Fruit fly (Drosophila melanogaster): ENCODE data around the gene CG6012.

Gene CG6012

dm6 chr2L:16850442-16850841, 10.8 kb downstream of the CG6012 start:
- TF ChIP-seq cnc (optimal IDR thresholded peaks at IDR 0.05) (peak in 1 of 2 experiments; percentile 81), kay (GFP tag; ENCODE audit: borderline replicate concordance) (no peak)

- TF ChIP-seq ovo (GFP tag; optimal IDR thresholded peaks at IDR 0.05), result no peak
- TF ChIP-seq CG12768 (GFP tag; optimal IDR thresholded peaks at IDR 0.05), result peak; percentile 15
- no peak for TF ChIP-seq CG7101 (tag; optimal IDR thresholded peaks at IDR 0.05)
- TF ChIP-seq CG7045 (GFP tag; optimal IDR thresholded peaks at IDR 0.05), result no peak
- TF ChIP-seq toe (GFP tag; optimal IDR thresholded peaks at IDR 0.05), result no peak
- TF ChIP-seq Clk (GFP tag; optimal IDR thresholded peaks at IDR 0.05), result no peak
- TF ChIP-seq cnc (optimal IDR thresholded peaks at IDR 0.05), result no peak
- no peak for TF ChIP-seq kay (GFP tag; ENCODE audit: borderline replicate concordance)
Observed at dm6 chr2L:16848670-16849069, 12.6 kb downstream of the CG6012 start, which contains the start of gene CG13284. Gene CG13284, minus strand, starts transcription at chr2L:16848716.

DNA sequence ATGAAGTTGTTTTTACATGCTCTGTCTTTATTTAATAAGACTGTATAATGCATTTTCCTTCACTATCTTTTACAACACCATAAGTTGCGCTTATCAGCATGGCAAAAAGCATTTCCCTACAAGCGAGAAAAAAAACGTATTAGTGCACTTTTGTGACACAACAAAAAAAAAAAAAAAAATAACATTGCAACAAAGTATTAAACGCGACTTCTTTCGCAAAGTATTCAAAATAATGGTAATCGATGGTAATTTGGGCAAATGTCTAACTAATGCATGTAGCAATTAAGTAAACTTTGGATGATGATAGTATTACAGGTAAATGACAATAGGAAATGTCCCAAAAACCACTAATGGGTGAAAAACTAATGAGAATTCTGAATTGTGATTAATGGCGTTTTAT, 13.3 kb downstream of the CG6012 start:
- TF ChIP-seq kay (GFP tag; ENCODE audit: borderline replicate concordance), result peak; percentile 87
- TF ChIP-seq Clk (GFP tag; optimal IDR thresholded peaks at IDR 0.05), result no peak

dm6 chr2L:16846742-16847346, 14.4 kb downstream of the CG6012 start:
- TF ChIP-seq kay (GFP tag; ENCODE audit: borderline replicate concordance) (no peak), CG1620 (GFP tag; optimal IDR thresholded peaks at IDR 0.05) (no peak), cnc (optimal IDR thresholded peaks at IDR 0.05) (no peak), pad (GFP tag; optimal IDR thresholded peaks at IDR 0.05) (no peak), CG7101 (tag; optimal IDR thresholded peaks at IDR 0.05) (no peak), CG7045 (GFP tag; optimal IDR thresholded peaks at IDR 0.05) (no peak), CG12768 (GFP tag; optimal IDR thresholded peaks at IDR 0.05) (no peak), ovo (GFP tag; optimal IDR thresholded peaks at IDR 0.05) (no peak), CG14711 (tag; optimal IDR thresholded peaks at IDR 0.05) (no peak), Hr96 (GFP tag; optimal IDR thresholded peaks at IDR 0.05) (no peak), tj (GFP tag; optimal IDR thresholded peaks at IDR 0.05) (no peak), cic (GFP tag; optimal IDR thresholded peaks at IDR 0.05) (no peak), bab1 (GFP tag; optimal IDR thresholded peaks at IDR 0.05) (no peak), CG11617 (GFP tag; optimal IDR thresholded peaks at IDR 0.05) (no peak)

dm6 chr2L:16845179-16845578, 16.1 kb downstream of the CG6012 start:
- TF ChIP-seq tj (GFP tag; optimal IDR thresholded peaks at IDR 0.05), result no peak
- no peak for TF ChIP-seq CG7045 (GFP tag; optimal IDR thresholded peaks at IDR 0.05)
- no peak for TF ChIP-seq kay (GFP tag; ENCODE audit: borderline replicate concordance)
- no peak for TF ChIP-seq toe (GFP tag; optimal IDR thresholded peaks at IDR 0.05)
- TF ChIP-seq CG12768 (GFP tag; optimal IDR thresholded peaks at IDR 0.05), result no peak
- no peak for TF ChIP-seq CG14711 (tag; optimal IDR thresholded peaks at IDR 0.05)
- no peak for TF ChIP-seq cnc (optimal IDR thresholded peaks at IDR 0.05)
- TF ChIP-seq Crg-1 (GFP tag; optimal IDR thresholded peaks at IDR 0.05), result no peak
- no peak for TF ChIP-seq CG1620 (GFP tag; optimal IDR thresholded peaks at IDR 0.05)
- no peak for TF ChIP-seq cic (GFP tag; optimal IDR thresholded peaks at IDR 0.05)
- TF ChIP-seq CG5204 (GFP tag; optimal IDR thresholded peaks at IDR 0.05), result no peak
- TF ChIP-seq bab1 (GFP tag; optimal IDR thresholded peaks at IDR 0.05), result no peak

DNA sequence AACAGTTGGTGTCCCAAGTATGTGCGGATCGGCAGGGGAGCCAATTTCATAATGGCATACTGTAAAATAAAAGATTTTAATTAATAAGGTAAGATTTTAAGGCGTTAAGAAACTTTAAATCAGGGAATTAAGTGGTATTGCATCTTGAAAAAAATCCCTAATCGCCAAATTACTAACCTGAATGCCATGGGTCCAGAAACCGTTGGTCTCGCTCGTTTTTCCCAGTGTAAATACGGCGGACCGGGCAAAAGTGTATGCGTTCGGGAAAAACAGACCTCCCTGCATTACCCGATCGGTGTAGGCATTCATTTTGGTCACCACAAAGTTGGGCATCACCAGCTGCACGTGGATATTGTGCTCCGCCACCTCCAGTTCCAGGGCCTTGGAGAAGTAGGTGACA, 18.0 kb downstream of the CG6012 start:
- TF ChIP-seq Hr96 (GFP tag; optimal IDR thresholded peaks at IDR 0.05) (no peak), kay (GFP tag; ENCODE audit: borderline replicate concordance) (peak; percentile 53), CG14711 (tag; optimal IDR thresholded peaks at IDR 0.05) (no peak), CG33017 (tag; optimal IDR thresholded peaks at IDR 0.05) (no peak), CG5204 (GFP tag; optimal IDR thresholded peaks at IDR 0.05) (no peak), Mnt (GFP tag; optimal IDR thresholded peaks at IDR 0.05) (no peak), cnc (optimal IDR thresholded peaks at IDR 0.05) (no peak), CG1620 (GFP tag; optimal IDR thresholded peaks at IDR 0.05) (no peak), Clk (GFP tag; optimal IDR thresholded peaks at IDR 0.05) (no peak)

dm6 chr2L:16842505-16842904, 18.8 kb downstream of the CG6012 start:
- no peak for TF ChIP-seq CG33017 (tag; optimal IDR thresholded peaks at IDR 0.05)
- TF ChIP-seq toe (GFP tag; optimal IDR thresholded peaks at IDR 0.05), result no peak
- no peak for TF ChIP-seq cnc (optimal IDR thresholded peaks at IDR 0.05)
- TF ChIP-seq tj (GFP tag; optimal IDR thresholded peaks at IDR 0.05), result no peak
- TF ChIP-seq CG1620 (GFP tag; optimal IDR thresholded peaks at IDR 0.05), result no peak
- no peak for TF ChIP-seq pad (GFP tag; optimal IDR thresholded peaks at IDR 0.05)
- TF ChIP-seq Mnt (GFP tag; optimal IDR thresholded peaks at IDR 0.05), result no peak
- no peak for TF ChIP-seq CG7045 (GFP tag; optimal IDR thresholded peaks at IDR 0.05)

DNA sequence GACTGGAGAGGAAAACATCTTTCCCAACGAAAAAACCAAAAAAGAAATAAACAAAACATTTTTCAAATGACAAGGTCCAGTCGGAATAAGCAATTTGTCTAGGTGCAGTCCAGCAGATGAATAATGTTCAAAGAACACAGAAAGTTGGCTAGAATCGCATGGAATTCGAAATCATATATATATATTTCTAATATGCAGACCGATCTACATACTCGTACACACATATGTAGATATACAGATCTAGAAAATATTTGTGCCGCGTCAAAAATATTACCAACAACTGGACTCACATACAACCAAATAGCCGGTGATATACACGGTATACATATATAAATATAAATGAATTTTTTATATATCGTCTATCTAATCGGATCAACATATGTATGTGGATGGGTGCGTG, 21.6 kb downstream of the CG6012 start:
- TF ChIP-seq CG7045 (GFP tag; optimal IDR thresholded peaks at IDR 0.05), result no peak
- no peak for TF ChIP-seq CG11617 (GFP tag; optimal IDR thresholded peaks at IDR 0.05)
- no peak for TF ChIP-seq cic (GFP tag; optimal IDR thresholded peaks at IDR 0.05)
- no peak for TF ChIP-seq cnc (optimal IDR thresholded peaks at IDR 0.05)
- TF ChIP-seq tj (GFP tag; optimal IDR thresholded peaks at IDR 0.05), result no peak
- TF ChIP-seq CG1620 (GFP tag; optimal IDR thresholded peaks at IDR 0.05), result no peak
- TF ChIP-seq CG14711 (tag; optimal IDR thresholded peaks at IDR 0.05), result no peak
- TF ChIP-seq Hr96 (GFP tag; optimal IDR thresholded peaks at IDR 0.05), result no peak

Measured in whole organism, adult.